Fruit fly (Drosophila melanogaster): Measurements from ENCODE around the gene CG14635.

The CG14635 gene

dm6 chrX:843489-843888 is 1.1 kb upstream of the CG14635 start (continued):
- peak; percentile 35 for TF ChIP-seq CG2120 (GFP tag; optimal IDR thresholded peaks at IDR 0.05)
- TF ChIP-seq Oli (tag; optimal IDR thresholded peaks at IDR 0.05): peak; percentile 12
- peak; percentile 39; the same call in 1 of the 2 replicates for TF ChIP-seq Scr (GFP tag; IDR thresholded peaks at IDR 0.05; ENCODE audit: partially characterized antibody)
- TF ChIP-seq mirr (GFP tag; optimal IDR thresholded peaks at IDR 0.05): no peak
- peak; percentile 67 for TF ChIP-seq hb (GFP tag; IDR thresholded peaks at IDR 0.05; ENCODE audit: partially characterized antibody)
- no peak for TF ChIP-seq CG18011 (GFP tag; optimal IDR thresholded peaks at IDR 0.05)
- TF ChIP-seq CG9932 (GFP tag; IDR thresholded peaks at IDR 0.05): peak; percentile 15; the same call in 1 of the 2 replicates
- TF ChIP-seq CG12769 (tag; optimal IDR thresholded peaks at IDR 0.05): no peak
- TF ChIP-seq dmrt11E (tag; optimal IDR thresholded peaks at IDR 0.05): peak; percentile 36
- TF ChIP-seq Dfd (GFP tag; optimal IDR thresholded peaks at IDR 0.05): no peak
- peak; percentile 26 for TF ChIP-seq CG4424 (GFP tag; optimal IDR thresholded peaks at IDR 0.05)
- no peak for TF ChIP-seq CG6683 (GFP tag; optimal IDR thresholded peaks at IDR 0.05)
- peak; percentile 58 for TF ChIP-seq phol (tag; optimal IDR thresholded peaks at IDR 0.05)
- peak; percentile 30 for TF ChIP-seq CG17829 (tag; optimal IDR thresholded peaks at IDR 0.05)
- no peak for TF ChIP-seq Oaz (GFP tag; IDR thresholded peaks at IDR 0.05)
- peak; percentile 46 for TF ChIP-seq Xbp1 (GFP tag; optimal IDR thresholded peaks at IDR 0.05)
- peak; percentile 65 for TF ChIP-seq D19B (GFP tag; optimal IDR thresholded peaks at IDR 0.05)
- TF ChIP-seq CG11504 (tag; optimal IDR thresholded peaks at IDR 0.05): peak; percentile 54
- peak; percentile 10; the same call in 1 of the 2 replicates for TF ChIP-seq CG13287 (GFP tag; IDR thresholded peaks at IDR 0.05; ENCODE audit: partially characterized antibody)
- TF ChIP-seq Sry-β (GFP tag; optimal IDR thresholded peaks at IDR 0.05): no peak
- TF ChIP-seq corto (GFP tag; optimal IDR thresholded peaks at IDR 0.05): no peak
- TF ChIP-seq CG6765 (GFP tag; optimal IDR thresholded peaks at IDR 0.05): no peak
- TF ChIP-seq Dref (GFP tag; IDR thresholded peaks at IDR 0.05): no peak
- peak; percentile 9 for TF ChIP-seq tio (GFP tag; optimal IDR thresholded peaks at IDR 0.05)
- peak; percentile 25; the same call in 1 of the 2 replicates for TF ChIP-seq Rfx (GFP tag; IDR thresholded peaks at IDR 0.05)
- no peak for TF ChIP-seq Optix (GFP tag; IDR thresholded peaks at IDR 0.05)
- no peak for TF ChIP-seq CG1024 (GFP tag; IDR thresholded peaks at IDR 0.05)
- TF ChIP-seq CG4820 (GFP tag; optimal IDR thresholded peaks at IDR 0.05): no peak
- TF ChIP-seq CG14860 (GFP tag; IDR thresholded peaks at IDR 0.05; ENCODE audit: partially characterized antibody): peak; percentile 53; the same call in 2 of the 3 replicates
- TF ChIP-seq pita (GFP tag; optimal IDR thresholded peaks at IDR 0.05): peak; percentile 66
- TF ChIP-seq D19A (tag; optimal IDR thresholded peaks at IDR 0.05): peak; percentile 4
- TF ChIP-seq lmd (GFP tag; IDR thresholded peaks at IDR 0.05): no peak
- peak; percentile 11 for TF ChIP-seq CG1602 (GFP tag; optimal IDR thresholded peaks at IDR 0.05)
- no peak for TF ChIP-seq Sry-δ (GFP tag; optimal IDR thresholded peaks at IDR 0.05)
- peak; percentile 29 for TF ChIP-seq trem (tag; optimal IDR thresholded peaks at IDR 0.05)
- TF ChIP-seq Stat92E (GFP tag; optimal IDR thresholded peaks at IDR 0.05): no peak
- TF ChIP-seq CoRest (tag; optimal IDR thresholded peaks at IDR 0.05): peak; percentile 41
- peak; percentile 47; the same call in 1 of the 2 replicates for TF ChIP-seq CG31441 (GFP tag; IDR thresholded peaks at IDR 0.05)
- TF ChIP-seq toy (GFP tag; IDR thresholded peaks at IDR 0.05): no peak
- TF ChIP-seq prd (optimal IDR thresholded peaks at IDR 0.05): no peak
- TF ChIP-seq prd (GFP tag; IDR thresholded peaks at IDR 0.05): peak; percentile 53; the same call in 2 of the 3 replicates
- TF ChIP-seq Hr51 (GFP tag; optimal IDR thresholded peaks at IDR 0.05): peak in 1 of 2 experiments; percentile 50
- no peak for TF ChIP-seq CG13123 (GFP tag; optimal IDR thresholded peaks at IDR 0.05)
- no peak for TF ChIP-seq gsb-n (tag; optimal IDR thresholded peaks at IDR 0.05)
- no peak for TF ChIP-seq ash1 (GFP tag; optimal IDR thresholded peaks at IDR 0.05)
- peak; percentile 1 for TF ChIP-seq CG15269 (tag; optimal IDR thresholded peaks at IDR 0.05)
- no peak for TF ChIP-seq CG14014 (GFP tag; IDR thresholded peaks at IDR 0.05)
- TF ChIP-seq Xrp1 (GFP tag; IDR thresholded peaks at IDR 0.05): peak; percentile 35; the same call in 1 of the 2 replicates
- TF ChIP-seq ind (GFP tag; optimal IDR thresholded peaks at IDR 0.05): peak; percentile 25
